Worm (Caenorhabditis elegans) whole organism, L3 larva: Measurements from ENCODE around the gene C25F9.13.

ENCODE experiments used
- ZK546.5 ChIP-seq: sonication (generic microtip); optimal IDR thresholded peaks from 2 replicates; lab custom pipeline; 2017; ENCODE audit warnings: missing biosample characterization, missing genetic modification characterization
- ceh-16 ChIP-seq: sonication (generic microtip); optimal IDR thresholded peaks from 2 replicates; lab custom pipeline; 2017; ENCODE audit warnings: missing biosample characterization, missing genetic modification characterization
- fkh-2 ChIP-seq: fragments of 150-350 bp; optimal IDR thresholded peaks from 2 replicates; lab custom pipeline; 2014; ENCODE audit warnings: missing biosample characterization, missing genetic modification reagents, missing genetic modification characterization
- nhr-28 ChIP-seq: fragments of 150-350 bp; optimal IDR thresholded peaks from 2 replicates; lab custom pipeline; 2014; ENCODE audit warnings: missing biosample characterization, missing genetic modification characterization
- nhr-77 ChIP-seq: fragments of 150-350 bp; optimal IDR thresholded peaks from 2 replicates; lab custom pipeline; 2014; ENCODE audit warnings: missing biosample characterization, missing genetic modification characterization
- unc-62 ChIP-seq: fragments of 150-350 bp; sonication (generic microtip); optimal IDR thresholded peaks from 4 replicates; lab custom pipeline; 2014; ENCODE audit warnings: missing biosample characterization, missing genetic modification reagents, missing genetic modification characterization
- zag-1 ChIP-seq: fragments of 150-350 bp; optimal IDR thresholded peaks from 2 replicates; lab custom pipeline; 2014; ENCODE audit warnings: missing biosample characterization, missing genetic modification characterization
- ztf-4 ChIP-seq: fragments of 150-350 bp; optimal IDR thresholded peaks from 2 replicates; lab custom pipeline; 2014; ENCODE audit warnings: missing biosample characterization, missing genetic modification characterization

DNA sequence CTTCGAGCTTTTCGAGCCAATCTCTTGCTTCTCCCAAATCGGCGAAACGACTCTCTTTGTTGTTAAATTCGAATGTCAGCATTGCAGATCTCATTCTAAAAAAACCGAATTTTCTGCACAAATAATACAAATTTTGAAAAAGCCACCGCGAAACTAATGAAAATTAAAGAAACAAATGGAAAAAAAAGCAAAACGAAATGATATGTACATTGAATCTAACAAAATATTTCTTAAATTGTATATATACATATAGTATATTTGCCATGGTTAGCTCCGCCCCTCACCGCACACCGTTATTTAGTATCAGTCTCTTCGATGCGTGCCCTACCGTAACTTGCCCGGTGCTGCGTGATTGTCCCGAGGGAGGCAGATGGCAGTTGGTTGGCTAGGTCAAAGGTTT lies 1.8 kb upstream of the C25F9.13 start, which contains the start of gene srw-86:
- no peak for TF ChIP-seq nhr-77 (tag; lab: Kevin White, UChicago)
- TF ChIP-seq nhr-28, result no peak
- TF ChIP-seq ztf-4 (tag; lab: Kevin White, UChicago), result no peak
- TF ChIP-seq fkh-2 (tag; lab: Kevin White, UChicago), result no peak
- no peak for TF ChIP-seq ZK546.5 (tag; lab: Kevin White, UChicago)
- TF ChIP-seq unc-62 (GFP tag; lab: Kevin White, UChicago), result no peak
- no peak for TF ChIP-seq ceh-16 (tag; lab: Kevin White, UChicago)
- no peak for TF ChIP-seq zag-1 (tag; lab: Kevin White, UChicago)
